Fruit fly (Drosophila melanogaster) whole organism, wandering third instar larva: ENCODE measurements around the gene EloB.

Experiments used
- CG32264 ChIP-seq: fragments of 200-800 bp; sonication (Bioruptor generic); optimal IDR thresholded peaks from 2 replicates; lab custom pipeline; 2016; ENCODE audit warnings: missing biosample characterization, missing genetic modification characterization
- br ChIP-seq: fragments of 200-800 bp; sonication (Bioruptor generic); optimal IDR thresholded peaks from 2 replicates; lab custom pipeline; 2016; ENCODE audit warnings: missing biosample characterization, missing genetic modification characterization
- dl ChIP-seq, 2 experiments: fragments of 175-275, 200-275 bp in 1 of 2; fragments of 200-275 bp in 1 of 2; sonication (Bioruptor generic); optimal IDR thresholded peaks; lab custom pipeline; 2018; ENCODE audit warnings: mild to moderate bottlenecking in 2 of 2, missing biosample characterization in 2 of 2, missing genetic modification characterization in 2 of 2, moderate library complexity in 2 of 2; ENCODE audit not compliant: partially characterized antibody in 2 of 2, insufficient read depth in 1 of 2
- dmrt93B ChIP-seq: fragments of 200-800 bp; sonication (Bioruptor generic); optimal IDR thresholded peaks from 2 replicates; lab custom pipeline; 2018; ENCODE audit warnings: missing biosample characterization, mild to moderate bottlenecking, missing genetic modification characterization
- fru ChIP-seq: fragments of 200-800 bp; sonication (Bioruptor generic); optimal IDR thresholded peaks from 3 replicates; lab custom pipeline; 2016; ENCODE audit warnings: missing biosample characterization, mild to moderate bottlenecking, missing genetic modification characterization
- h ChIP-seq: fragments of 200-800 bp; sonication (Bioruptor generic); optimal IDR thresholded peaks from 3 replicates; lab custom pipeline; 2016; ENCODE audit warnings: missing biosample characterization, mild to moderate bottlenecking, missing genetic modification characterization
- pan ChIP-seq: fragments of >200 bp; optimal IDR thresholded peaks from 2 replicates; lab custom pipeline; 2017
- psq ChIP-seq: fragments of 200-800 bp; sonication (Bioruptor generic); optimal IDR thresholded peaks from 3 replicates; lab custom pipeline; 2017; ENCODE audit warnings: missing biosample characterization, mild to moderate bottlenecking, missing genetic modification characterization, moderate library complexity
- sage ChIP-seq: fragments of 200-800 bp; sonication (Bioruptor generic); optimal IDR thresholded peaks from 2 replicates; lab custom pipeline; 2016; ENCODE audit warnings: missing biosample characterization, mild to moderate bottlenecking, missing genetic modification characterization
- woc ChIP-seq: sonication (Bioruptor generic); optimal IDR thresholded peaks from 2 replicates; lab custom pipeline; 2016; ENCODE audit warnings: missing biosample characterization, mild to moderate bottlenecking, missing genetic modification characterization

DNA sequence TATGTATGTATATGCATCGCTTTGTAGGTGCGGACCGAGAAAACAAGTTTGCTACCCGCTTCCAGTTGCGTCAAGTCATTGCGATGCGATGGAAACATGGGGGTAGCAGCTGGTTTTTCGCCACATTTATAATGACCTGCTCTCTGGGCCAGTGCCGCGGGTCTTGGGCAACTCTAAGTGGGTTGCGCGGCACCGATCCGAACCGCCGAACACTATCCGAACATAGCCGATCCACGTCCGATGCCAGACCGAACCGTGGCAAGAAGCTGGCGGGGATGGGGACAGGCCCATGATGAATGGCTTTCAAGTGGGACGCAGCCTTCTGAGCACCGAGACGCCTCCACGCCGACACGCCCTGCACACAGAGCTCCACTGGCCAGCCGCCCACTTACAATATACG, 24.4 kb upstream of the EloB start:
- TF ChIP-seq dmrt93B (GFP tag; lab: Kevin White, UChicago) = no peak
- no peak for TF ChIP-seq pan (lab: Kevin White, UChicago)
- no peak for TF ChIP-seq fru (GFP tag; lab: Kevin White, UChicago)
- TF ChIP-seq h (GFP tag; lab: Kevin White, UChicago) = no peak
- TF ChIP-seq woc (GFP tag; lab: Kevin White, UChicago) = no peak
- TF ChIP-seq psq (GFP tag; lab: Kevin White, UChicago) = no peak
- no peak for TF ChIP-seq dl (GFP tag; optimal IDR thresholded peaks at IDR 0.05; lab: Kevin White, UChicago; ENCODE audit: insufficient read depth in 1 of 2, partially characterized antibody in 2 of 2)
- TF ChIP-seq CG32264 = no peak
- TF ChIP-seq sage (GFP tag; lab: Kevin White, UChicago) = no peak
- no peak for TF ChIP-seq br (GFP tag; lab: Kevin White, UChicago)
